ENCODE assay signal across 3 worm cellular contexts in genomic region chrIII:9051119-9051597, ce11.
A peak's percentile ranks its signal among the peaks of the same experiment; 100 is the strongest.
TF ChIP-seq lines count a peak whose summit lies in the region.

No protein-coding gene starts in this region.

TF ChIP-seq in whole organism, L1 larva, 84 proteins besides CTCF, POLR2A, EP300 and RAD21 (continued from another document):
- TF ChIP-seq pax-3 (tag; optimal IDR thresholded peaks at IDR 0.05; lab: Kevin White, UChicago) (peak; percentile 81), lin-15B (tag; optimal IDR thresholded peaks at IDR 0.05; lab: Kevin White, UChicago) (peak; percentile 23), C04F5.9 (tag; optimal IDR thresholded peaks at IDR 0.05; lab: Kevin White, UChicago) (peak; percentile 21), unc-86 (tag; optimal IDR thresholded peaks at IDR 0.05; lab: Kevin White, UChicago) (peak; percentile 4), blmp-1 (tag; optimal IDR thresholded peaks at IDR 0.05; lab: Kevin White, UChicago) (peak; percentile 66), unc-62 (GFP tag; optimal IDR thresholded peaks at IDR 0.05; lab: Kevin White, UChicago) (no peak), nhr-77 (tag; optimal IDR thresholded peaks at IDR 0.05; lab: Kevin White, UChicago) (no peak), unc-130 (tag; optimal IDR thresholded peaks at IDR 0.05; lab: Kevin White, UChicago) (no peak), mep-1 (tag; optimal IDR thresholded peaks at IDR 0.05; lab: Kevin White, UChicago) (peak; percentile 98), lin-39 (tag; optimal IDR thresholded peaks at IDR 0.05; lab: Kevin White, UChicago) (no peak), pqm-1 (tag; optimal IDR thresholded peaks at IDR 0.05; lab: Kevin White, UChicago) (no peak), nhr-90 (tag; optimal IDR thresholded peaks at IDR 0.05; lab: Kevin White, UChicago; ENCODE audit: poor library complexity) (peak; percentile 70), nhr-19 (GFP tag; conservative IDR thresholded peaks at IDR 0.05; lab: Robert Waterston, UW) (peak; percentile 83), tlp-1 (tag; optimal IDR thresholded peaks at IDR 0.05; lab: Kevin White, UChicago) (no peak), nhr-85 (tag; lab: Kevin White, UChicago) (peak; percentile 95), skn-1 (tag; optimal IDR thresholded peaks at IDR 0.05; lab: Kevin White, UChicago) (peak; percentile 97), ama-1 (optimal IDR thresholded peaks at IDR 0.05; lab: Kevin White, UChicago) (peak; percentile 97), swsn-7 (tag; optimal IDR thresholded peaks at IDR 0.05; lab: Kevin White, UChicago) (peak; percentile 84), ceh-8 (GFP tag; optimal IDR thresholded peaks at IDR 0.05; lab: Kevin White, UChicago) (no peak), unc-30 (tag; optimal IDR thresholded peaks at IDR 0.05; lab: Kevin White, UChicago) (no peak), mdl-1 (tag; optimal IDR thresholded peaks at IDR 0.05; lab: Kevin White, UChicago) (peak in 1 of 2 experiments; percentile 63), fkh-4 (tag; optimal IDR thresholded peaks at IDR 0.05; lab: Kevin White, UChicago; ENCODE audit: borderline replicate concordance) (no peak)
TF ChIP-seq in whole organism, L1 larva: peak in this region for 49.

TF ChIP-seq in whole organism, L4 larva, 104 proteins besides CTCF, POLR2A, EP300 and RAD21 (continued from another document):
- TF ChIP-seq mep-1 (tag; optimal IDR thresholded peaks at IDR 0.05; lab: Kevin White, UChicago) (peak; percentile 92), aha-1 (tag; lab: Kevin White, UChicago) (peak; percentile 98), nhr-76 (tag; optimal IDR thresholded peaks at IDR 0.05; lab: Kevin White, UChicago) (peak; percentile 11), T20F7.1 (GFP tag; optimal IDR thresholded peaks at IDR 0.05; lab: Kevin White, UChicago) (peak; percentile 84), R02D3.7 (tag; optimal IDR thresholded peaks at IDR 0.05; lab: Kevin White, UChicago) (no peak), nhr-11 (tag; optimal IDR thresholded peaks at IDR 0.05; lab: Kevin White, UChicago) (no peak), nhr-111 (GFP tag; optimal IDR thresholded peaks at IDR 0.05; lab: Kevin White, UChicago) (peak; percentile 58), nhr-10 (tag; optimal IDR thresholded peaks at IDR 0.05; lab: Kevin White, UChicago) (peak; percentile 31), ama-1 (optimal IDR thresholded peaks at IDR 0.05; lab: Kevin White, UChicago) (peak; percentile 90), Y105C5A.15 (GFP tag; IDR thresholded peaks at IDR 0.05; lab: Robert Waterston, UW) (no peak), dmd-6 (GFP tag; IDR thresholded peaks at IDR 0.05; lab: Robert Waterston, UW) (peak; percentile 63), lir-3 (tag; optimal IDR thresholded peaks at IDR 0.05; lab: Kevin White, UChicago) (peak; percentile 5), zip-11 (GFP tag; IDR thresholded peaks at IDR 0.05; lab: Robert Waterston, UW) (no peak), mes-2 (tag; optimal IDR thresholded peaks at IDR 0.05; lab: Kevin White, UChicago; ENCODE audit: poor library complexity, severe bottlenecking) (peak; percentile 63), D1046.2 (GFP tag; IDR thresholded peaks at IDR 0.05; lab: Robert Waterston, UW) (0 out of 2 replicates have a peak, but pooled peaks have one; percentile 4), rbr-2 (tag; optimal IDR thresholded peaks at IDR 0.05; lab: Kevin White, UChicago) (peak; percentile 53), mdt-29 (GFP tag; IDR thresholded peaks at IDR 0.05; lab: Robert Waterston, UW) (peak; percentile 85), lin-1 (GFP tag; IDR thresholded peaks at IDR 0.05; lab: Robert Waterston, UW) (peak; percentile 82), ztf-11 (tag; optimal IDR thresholded peaks at IDR 0.05; lab: Kevin White, UChicago) (no peak), nhr-6 (tag; optimal IDR thresholded peaks at IDR 0.05; lab: Kevin White, UChicago) (peak; percentile 80), ZK337.2 (GFP tag; IDR thresholded peaks at IDR 0.05; lab: Robert Waterston, UW) (no peak)

TF ChIP-seq in whole organism, young adult, 124 proteins besides CTCF, POLR2A, EP300 and RAD21 (continued from another document):
- TF ChIP-seq ztf-3 (GFP tag; optimal IDR thresholded peaks at IDR 0.05; lab: Kevin White, UChicago) (no peak), lsl-1 (GFP tag; optimal IDR thresholded peaks at IDR 0.05; lab: Kevin White, UChicago) (peak; percentile 42), aptf-3 (GFP tag; IDR thresholded peaks at IDR 0.05; lab: Robert Waterston, UW) (0 out of 2 replicates have a peak, but pooled peaks have one; percentile 6), Y56A3A.18 (GFP tag; IDR thresholded peaks at IDR 0.05; lab: Robert Waterston, UW) (no peak; the same call in 1 of the 2 replicates), lin-26 (GFP tag; IDR thresholded peaks at IDR 0.05; lab: Robert Waterston, UW) (no peak; the same call in 1 of the 2 replicates), T07F8.4 (tag; optimal IDR thresholded peaks at IDR 0.05; lab: Kevin White, UChicago) (no peak), attf-6 (GFP tag; IDR thresholded peaks at IDR 0.05; lab: Robert Waterston, UW) (no peak), snpc-4 (GFP tag; optimal IDR thresholded peaks at IDR 0.05; lab: Kevin White, UChicago) (no peak), snpc-4 (tag; optimal IDR thresholded peaks at IDR 0.05; lab: Kevin White, UChicago) (peak in 2 of 4 experiments; percentile 23 to 46), ztf-6 (GFP tag; IDR thresholded peaks at IDR 0.05; lab: Robert Waterston, UW) (no peak), nhr-90 (tag; optimal IDR thresholded peaks at IDR 0.05; lab: Kevin White, UChicago) (peak; percentile 24), nfya-1 (tag; optimal IDR thresholded peaks at IDR 0.05; lab: Kevin White, UChicago; ENCODE audit: borderline replicate concordance, insufficient read depth) (no peak), somi-1 (GFP tag; optimal IDR thresholded peaks at IDR 0.05; lab: Kevin White, UChicago) (peak; percentile 85), lsy-27 (tag; optimal IDR thresholded peaks at IDR 0.05; lab: Kevin White, UChicago; ENCODE audit: borderline replicate concordance, insufficient read depth) (no peak), C06A6.2 (GFP tag; conservative IDR thresholded peaks at IDR 0.05; lab: Robert Waterston, UW) (peak; percentile 41; the same call in 1 of the 2 replicates), bed-1 (GFP tag; IDR thresholded peaks at IDR 0.05; lab: Robert Waterston, UW) (no peak), lir-1 (GFP tag; conservative IDR thresholded peaks at IDR 0.05; lab: Robert Waterston, UW) (peak; percentile 44), nhr-80 (tag; optimal IDR thresholded peaks at IDR 0.05; lab: Kevin White, UChicago) (peak; percentile 84), ztf-18 (tag; optimal IDR thresholded peaks at IDR 0.05; lab: Kevin White, UChicago) (peak; percentile 53), xnd-1 (tag; optimal IDR thresholded peaks at IDR 0.05; lab: Kevin White, UChicago) (no peak)
